Fruit fly (Drosophila melanogaster) whole organism, embryonic: Measurements from ENCODE around the gene Nca.
A peak's percentile ranks its signal among the peaks of the same experiment; 100 is the strongest.

Experiments used
- B-H2 ChIP-seq: fragments of 200-800 bp; sonication (Bioruptor generic); optimal IDR thresholded peaks from 2 replicates; lab custom pipeline; 2018; ENCODE audit warnings: missing biosample characterization, mild to moderate bottlenecking, missing genetic modification characterization
- Blimp-1 ChIP-seq: fragments of 200-800 bp; sonication (Bioruptor generic); optimal IDR thresholded peaks from 3 replicates; lab custom pipeline; 2018; ENCODE audit warnings: missing biosample characterization, missing genetic modification characterization, mild to moderate bottlenecking, moderate library complexity, missing genetic modification reagents
- CG10979 ChIP-seq: fragments of 200-800 bp; sonication (Bioruptor generic); optimal IDR thresholded peaks from 2 replicates; lab custom pipeline; 2018; ENCODE audit warnings: missing biosample characterization, mild to moderate bottlenecking, missing genetic modification characterization, moderate library complexity
- CG12659 ChIP-seq: fragments of 200-800 bp; sonication (Bioruptor generic); optimal IDR thresholded peaks from 3 replicates; lab custom pipeline; 2017; ENCODE audit warnings: mild to moderate bottlenecking, missing biosample characterization, missing genetic modification reagents, missing genetic modification characterization
- CG12769 ChIP-seq: fragments of 200-800 bp; sonication (Bioruptor generic); optimal IDR thresholded peaks from 2 replicates; lab custom pipeline; 2019; ENCODE audit warnings: missing biosample characterization, mild to moderate bottlenecking, missing genetic modification characterization, moderate library complexity
- CG13287 ChIP-seq: fragments of 200-800 bp; sonication (Bioruptor generic); IDR thresholded peaks from 2 replicates; pipeline ENCODE4 v1.3.6; 2022; ENCODE audit warnings: missing biosample characterization, missing genetic modification characterization; ENCODE audit not compliant: partially characterized antibody
- CG15073 ChIP-seq: fragments of 200-800 bp; sonication (Bioruptor generic); optimal IDR thresholded peaks from 2 replicates; lab custom pipeline; 2016; ENCODE audit warnings: missing biosample characterization, missing genetic modification characterization
- CG15601 ChIP-seq: fragments of 200-800 bp; sonication (Bioruptor generic); optimal IDR thresholded peaks from 3 replicates; lab custom pipeline; 2019; ENCODE audit warnings: missing biosample characterization, mild to moderate bottlenecking, missing genetic modification characterization, moderate library complexity
- CG17385 ChIP-seq: fragments of 200-800 bp; sonication (Bioruptor generic); optimal IDR thresholded peaks from 3 replicates; lab custom pipeline; 2018; ENCODE audit warnings: missing biosample characterization, mild to moderate bottlenecking, missing genetic modification characterization
- CG17802 ChIP-seq: fragments of 200-800 bp; sonication (Bioruptor generic); optimal IDR thresholded peaks from 2 replicates; lab custom pipeline; 2018; ENCODE audit warnings: missing biosample characterization, mild to moderate bottlenecking, missing genetic modification characterization, moderate library complexity
- CG17829 ChIP-seq: fragments of 200-800 bp; optimal IDR thresholded peaks from 2 replicates; lab custom pipeline; 2019; ENCODE audit warnings: missing biosample characterization, mild to moderate bottlenecking, missing genetic modification characterization, moderate library complexity
- CG18764 ChIP-seq: fragments of 200-800 bp; sonication (Bioruptor generic); optimal IDR thresholded peaks from 3 replicates; lab custom pipeline; 2016; ENCODE audit warnings: missing biosample characterization, missing genetic modification characterization
- CG2120 ChIP-seq: fragments of 200-800 bp; sonication (Bioruptor generic); optimal IDR thresholded peaks from 3 replicates; lab custom pipeline; 2016; ENCODE audit warnings: missing biosample characterization, missing genetic modification characterization
- CG2199 ChIP-seq: fragments of 200-800 bp; sonication (Bioruptor generic); IDR thresholded peaks from 3 replicates; pipeline ENCODE4 v1.3.6; 2022; ENCODE audit warnings: missing biosample characterization, missing genetic modification characterization
- CG2875 ChIP-seq: fragments of 200-800 bp; sonication (Bioruptor generic); optimal IDR thresholded peaks from 2 replicates; lab custom pipeline; 2017; ENCODE audit warnings: missing biosample characterization, mild to moderate bottlenecking, missing genetic modification characterization, missing genetic modification reagents
- CG5953 ChIP-seq: fragments of 200-800 bp; sonication (Bioruptor generic); IDR thresholded peaks from 2 replicates; pipeline ENCODE4 v1.3.6; 2022; ENCODE audit warnings: missing biosample characterization, missing genetic modification characterization
- CG6683 ChIP-seq: fragments of 200-800 bp; sonication (Bioruptor generic); optimal IDR thresholded peaks from 2 replicates; lab custom pipeline; 2017; ENCODE audit warnings: missing biosample characterization, mild to moderate bottlenecking, missing genetic modification characterization, missing genetic modification reagents
- CG9876 ChIP-seq: fragments of 200-800 bp; sonication (Bioruptor generic); optimal IDR thresholded peaks from 2 replicates; lab custom pipeline; 2016; ENCODE audit warnings: missing biosample characterization, missing genetic modification characterization
- Dll ChIP-seq: fragments of 200-800 bp; sonication (Bioruptor generic); IDR thresholded peaks from 4 replicates; pipeline ENCODE4 v1.3.6; 2022; ENCODE audit warnings: missing biosample characterization, missing genetic modification characterization; ENCODE audit not compliant: partially characterized antibody
- Dp ChIP-seq: fragments of 200-800 bp; sonication (Bioruptor generic); optimal IDR thresholded peaks from 2 replicates; lab custom pipeline; 2018; ENCODE audit warnings: missing biosample characterization, mild to moderate bottlenecking, missing genetic modification characterization, moderate library complexity
- Dref ChIP-seq: fragments of 200-800 bp; sonication (Bioruptor generic); IDR thresholded peaks from 2 replicates; pipeline ENCODE4 v1.3.6; 2022; ENCODE audit warnings: missing biosample characterization, missing genetic modification characterization
- E2f2 ChIP-seq: fragments of 200-800 bp; sonication (Bioruptor generic); IDR thresholded peaks from 2 replicates; pipeline ENCODE4 v1.3.6; 2022; ENCODE audit warnings: missing biosample characterization, missing genetic modification characterization
- Elba2 ChIP-seq: fragments of 200-800 bp; sonication (Bioruptor generic); optimal IDR thresholded peaks from 3 replicates; lab custom pipeline; 2016; ENCODE audit warnings: missing biosample characterization, missing genetic modification characterization
- HLH4C ChIP-seq: fragments of 200-800 bp; sonication (Bioruptor generic); IDR thresholded peaks from 3 replicates; pipeline ENCODE4 v1.3.6; 2022; ENCODE audit warnings: missing biosample characterization, missing genetic modification characterization; ENCODE audit not compliant: partially characterized antibody
- Hr39 ChIP-seq: fragments of >200 bp; optimal IDR thresholded peaks from 2 replicates; lab custom pipeline; 2017
- Lhr ChIP-seq: fragments of 200-800 bp; sonication (Bioruptor generic); optimal IDR thresholded peaks from 3 replicates; lab custom pipeline; 2017; ENCODE audit warnings: mild to moderate bottlenecking, missing biosample characterization, missing genetic modification reagents, missing genetic modification characterization
- Mes4 ChIP-seq: fragments of 200-800 bp; sonication (Bioruptor generic); optimal IDR thresholded peaks from 2 replicates; lab custom pipeline; 2016; ENCODE audit warnings: missing biosample characterization, missing genetic modification characterization
- NK7.1 ChIP-seq: fragments of 200-800 bp; sonication (Bioruptor generic); optimal IDR thresholded peaks from 3 replicates; lab custom pipeline; 2016; ENCODE audit warnings: missing biosample characterization, missing genetic modification characterization
- Rfx ChIP-seq: fragments of 200-800 bp; sonication (Bioruptor generic); IDR thresholded peaks from 2 replicates; pipeline ENCODE4 v1.3.6; 2022; ENCODE audit warnings: missing biosample characterization, missing genetic modification characterization
- Sin3A ChIP-seq: fragments of >200 bp; optimal IDR thresholded peaks from 2 replicates; lab custom pipeline; 2018
- Sox100B ChIP-seq: fragments of 200-800 bp; sonication (Bioruptor generic); optimal IDR thresholded peaks from 3 replicates; lab custom pipeline; 2018; ENCODE audit warnings: missing biosample characterization, mild to moderate bottlenecking, missing genetic modification characterization
- Sry-β ChIP-seq: fragments of 200-800 bp; sonication (Bioruptor generic); optimal IDR thresholded peaks from 2 replicates; lab custom pipeline; 2018; ENCODE audit warnings: missing biosample characterization, mild to moderate bottlenecking, missing genetic modification characterization, moderate library complexity
- Sry-δ ChIP-seq: fragments of 200-800 bp; sonication (Bioruptor generic); optimal IDR thresholded peaks from 2 replicates; lab custom pipeline; 2016; ENCODE audit warnings: missing biosample characterization, missing genetic modification characterization
- Taf1 ChIP-seq: fragments of 200-800 bp; sonication (Bioruptor generic); IDR thresholded peaks from 2 replicates; pipeline ENCODE4 v1.3.6; 2022; ENCODE audit warnings: missing biosample characterization, missing genetic modification characterization
- bbx ChIP-seq: fragments of 200-800 bp; sonication (Bioruptor generic); IDR thresholded peaks from 2 replicates; pipeline ENCODE4 v1.3.6; 2022; ENCODE audit warnings: missing biosample characterization, missing genetic modification characterization; ENCODE audit not compliant: partially characterized antibody
- bowl ChIP-seq: fragments of 200-800 bp; sonication (Bioruptor generic); IDR thresholded peaks from 2 replicates; pipeline ENCODE4 v1.3.6; 2022; ENCODE audit warnings: missing biosample characterization, missing genetic modification characterization
- cad ChIP-seq: fragments of >200 bp; optimal IDR thresholded peaks from 2 replicates; lab custom pipeline; 2017; ENCODE audit warnings: missing biosample characterization, missing genetic modification characterization
- caup ChIP-seq: fragments of 200-800 bp; sonication (Bioruptor generic); optimal IDR thresholded peaks from 3 replicates; lab custom pipeline; 2017; ENCODE audit warnings: missing biosample characterization, mild to moderate bottlenecking, missing genetic modification characterization, moderate library complexity; ENCODE audit not compliant: severe bottlenecking
- corto ChIP-seq: fragments of 200-800 bp; sonication (Bioruptor generic); optimal IDR thresholded peaks from 2 replicates; lab custom pipeline; 2016; ENCODE audit warnings: missing biosample characterization, mild to moderate bottlenecking, missing genetic modification characterization, moderate library complexity
- en ChIP-seq: fragments of 200-800 bp; sonication (Bioruptor generic); optimal IDR thresholded peaks from 2 replicates; lab custom pipeline; 2016; ENCODE audit warnings: missing biosample characterization, missing genetic modification characterization
- ftz-f1 ChIP-seq: fragments of 200-800 bp; sonication (Bioruptor generic); optimal IDR thresholded peaks from 2 replicates; lab custom pipeline; 2016; ENCODE audit warnings: missing biosample characterization, missing genetic modification characterization
- gcm ChIP-seq: fragments of 200-800 bp; sonication (Bioruptor generic); optimal IDR thresholded peaks from 2 replicates; lab custom pipeline; 2019; ENCODE audit warnings: missing biosample characterization, mild to moderate bottlenecking, missing genetic modification characterization, moderate library complexity
- hbn ChIP-seq: fragments of 200-800 bp; sonication (Bioruptor generic); IDR thresholded peaks from 2 replicates; pipeline ENCODE4 v1.3.6; 2022; ENCODE audit warnings: missing biosample characterization, missing genetic modification characterization; ENCODE audit not compliant: partially characterized antibody
- lmd ChIP-seq: fragments of 200-800 bp; sonication (Bioruptor generic); IDR thresholded peaks from 2 replicates; pipeline ENCODE4 v1.3.6; 2022; ENCODE audit warnings: missing biosample characterization, missing genetic modification characterization
- maf-S ChIP-seq: fragments of 200-800 bp; sonication (Bioruptor generic); optimal IDR thresholded peaks from 2 replicates; lab custom pipeline; 2016; ENCODE audit warnings: missing biosample characterization, missing genetic modification characterization
- nerfin-2 ChIP-seq: fragments of 200-800 bp; sonication (Bioruptor generic); IDR thresholded peaks from 2 replicates; pipeline ENCODE4 v1.3.6; 2022; ENCODE audit warnings: missing biosample characterization, missing genetic modification characterization; ENCODE audit not compliant: partially characterized antibody
- pros ChIP-seq: fragments of 200-800 bp; sonication (Bioruptor generic); optimal IDR thresholded peaks from 3 replicates; lab custom pipeline; 2019; ENCODE audit warnings: missing biosample characterization, mild to moderate bottlenecking, missing genetic modification characterization, moderate library complexity
- stwl ChIP-seq: fragments of 200-800 bp; sonication (Bioruptor generic); optimal IDR thresholded peaks from 3 replicates; lab custom pipeline; 2018; ENCODE audit warnings: missing biosample characterization, mild to moderate bottlenecking, missing genetic modification characterization, moderate library complexity
- tap ChIP-seq: fragments of 200-800 bp; optimal IDR thresholded peaks from 3 replicates; lab custom pipeline; 2019; ENCODE audit warnings: missing biosample characterization, mild to moderate bottlenecking, missing genetic modification characterization, moderate library complexity
- tin ChIP-seq: fragments of 200-800 bp; sonication (Bioruptor generic); optimal IDR thresholded peaks from 3 replicates; lab custom pipeline; 2016; ENCODE audit warnings: missing biosample characterization, missing genetic modification characterization
- vnd ChIP-seq: fragments of 200-800 bp; sonication (Bioruptor generic); IDR thresholded peaks from 3 replicates; pipeline ENCODE4 v1.3.6; 2022; ENCODE audit warnings: missing biosample characterization, missing genetic modification characterization; ENCODE audit not compliant: partially characterized antibody

The Nca gene

dm6 chr3L:20028753-20029152 lies 37.1 kb downstream of the Nca start, which contains the start of gene Lamtor1 (continued):
- TF ChIP-seq Dref (peak; percentile 90), CG17802 (tag; lab: Kevin White, UChicago) (no peak), CG2199 (GFP tag; lab: Robert Waterston, UW) (no peak), nerfin-2 (GFP tag; lab: Robert Waterston, UW) (peak; percentile 10; the same call in 1 of the 2 replicates), bbx (GFP tag; lab: Robert Waterston, UW) (no peak), CG5953 (GFP tag; lab: Robert Waterston, UW) (no peak), stwl (tag; lab: Kevin White, UChicago) (peak; percentile 68), Sox100B (no peak), corto (GFP tag; lab: Kevin White, UChicago) (no peak), B-H2 (GFP tag; lab: Kevin White, UChicago) (no peak), tap (tag; lab: Kevin White, UChicago) (no peak), Taf1 (GFP tag; lab: Robert Waterston, UW) (no peak), CG17829 (no peak), HLH4C (peak; percentile 52; the same call in 2 of the 3 replicates), CG2120 (GFP tag; lab: Kevin White, UChicago) (no peak), gcm (no peak), maf-S (no peak), CG13287 (GFP tag; lab: Robert Waterston, UW) (peak; percentile 57), Sry-δ (GFP tag; lab: Kevin White, UChicago) (peak; percentile 83), CG18764 (GFP tag; lab: Kevin White, UChicago) (no peak), bowl (GFP tag; lab: Robert Waterston, UW) (no peak), Mes4 (GFP tag; lab: Kevin White, UChicago) (no peak), CG15073 (GFP tag; lab: Kevin White, UChicago) (no peak), tin (GFP tag; lab: Kevin White, UChicago) (no peak), Sry-β (GFP tag; lab: Kevin White, UChicago) (no peak), Blimp-1 (GFP tag; lab: Kevin White, UChicago) (no peak), hbn (GFP tag; lab: Robert Waterston, UW) (peak; percentile 33; the same call in 1 of the 2 replicates), Dll (GFP tag; lab: Robert Waterston, UW) (0 out of 4 replicates have a peak, but pooled peaks have one; percentile 23), vnd (0 out of 3 replicates have a peak, but pooled peaks have one; percentile 14), Hr39 (no peak), E2f2 (GFP tag; lab: Robert Waterston, UW) (peak; percentile 96), Rfx (GFP tag; lab: Robert Waterston, UW) (no peak), CG17385 (GFP tag; lab: Kevin White, UChicago) (no peak), CG6683 (no peak), NK7.1 (GFP tag; lab: Kevin White, UChicago) (no peak), Elba2 (GFP tag; lab: Kevin White, UChicago) (no peak), pros (GFP tag; lab: Kevin White, UChicago) (no peak), CG9876 (GFP tag; lab: Kevin White, UChicago) (no peak), ftz-f1 (GFP tag; lab: Kevin White, UChicago) (no peak), cad (GFP tag; lab: Kevin White, UChicago) (no peak), Lhr (GFP tag; lab: Kevin White, UChicago) (peak; percentile 20), Dp (GFP tag; lab: Kevin White, UChicago) (peak; percentile 94), CG15601 (tag; lab: Kevin White, UChicago) (no peak), CG2875 (GFP tag; lab: Kevin White, UChicago) (no peak), CG10979 (tag; lab: Kevin White, UChicago) (no peak), CG12769 (tag; lab: Kevin White, UChicago) (no peak), caup (GFP tag; lab: Kevin White, UChicago) (no peak), Sin3A (lab: Kevin White, UChicago) (no peak), en (GFP tag; lab: Kevin White, UChicago) (no peak), CG12659 (GFP tag; lab: Kevin White, UChicago) (no peak), lmd (GFP tag; lab: Robert Waterston, UW) (no peak)
